Fruit fly (Drosophila melanogaster) whole organism, embryonic: Measurements from ENCODE around the gene CG34001.
A peak's percentile ranks its signal among the peaks of the same experiment; 100 is the strongest.

Experiments used
- Abd-B ChIP-seq: fragments of 200-800 bp; sonication (Bioruptor generic); optimal IDR thresholded peaks from 2 replicates; lab custom pipeline; 2018; ENCODE audit warnings: missing biosample characterization, mild to moderate bottlenecking, missing genetic modification characterization, moderate library complexity
- CG1024 ChIP-seq: fragments of 200-800 bp; sonication (Bioruptor generic); IDR thresholded peaks from 2 replicates; pipeline ENCODE4 v1.3.6; 2022; ENCODE audit warnings: missing biosample characterization, missing genetic modification characterization
- CG11085 ChIP-seq: fragments of 200-800 bp; sonication (Bioruptor generic); IDR thresholded peaks from 2 replicates; pipeline ENCODE4 v1.3.6; 2022; ENCODE audit warnings: missing biosample characterization, missing genetic modification characterization
- CG14710 ChIP-seq: fragments of 200-800 bp; sonication (Bioruptor generic); optimal IDR thresholded peaks from 3 replicates; lab custom pipeline; 2019; ENCODE audit warnings: missing biosample characterization, mild to moderate bottlenecking, missing genetic modification characterization, moderate library complexity
- CG1529 ChIP-seq: fragments of 200-800 bp; sonication (Bioruptor generic); optimal IDR thresholded peaks from 3 replicates; lab custom pipeline; 2018; ENCODE audit warnings: missing biosample characterization, missing genetic modification characterization
- CG15514 ChIP-seq: fragments of 200-800 bp; sonication (Bioruptor generic); optimal IDR thresholded peaks from 3 replicates; lab custom pipeline; 2017; ENCODE audit warnings: missing biosample characterization, missing genetic modification characterization, mild to moderate bottlenecking, moderate library complexity, missing genetic modification reagents
- CG1647 ChIP-seq: fragments of 200-800 bp; sonication (Bioruptor generic); optimal IDR thresholded peaks from 3 replicates; lab custom pipeline; 2016; ENCODE audit warnings: missing biosample characterization, missing genetic modification characterization
- CG16863 ChIP-seq: fragments of 200-800 bp; sonication (Bioruptor generic); optimal IDR thresholded peaks from 3 replicates; lab custom pipeline; 2016; ENCODE audit warnings: missing biosample characterization, missing genetic modification characterization
- CG18599 ChIP-seq: fragments of 200-800 bp; sonication (Bioruptor generic); optimal IDR thresholded peaks from 3 replicates; lab custom pipeline; 2017; ENCODE audit warnings: missing biosample characterization, missing genetic modification characterization, mild to moderate bottlenecking, moderate library complexity, missing genetic modification reagents
- CG2678 ChIP-seq: fragments of 200-800 bp; sonication (Bioruptor generic); optimal IDR thresholded peaks from 3 replicates; lab custom pipeline; 2019; ENCODE audit warnings: missing biosample characterization, mild to moderate bottlenecking, missing genetic modification characterization, moderate library complexity
- CG31441 ChIP-seq: fragments of 200-800 bp; sonication (Bioruptor generic); IDR thresholded peaks from 2 replicates; pipeline ENCODE4 v1.3.6; 2022; ENCODE audit warnings: missing biosample characterization, missing genetic modification characterization
- CG3838 ChIP-seq: fragments of 200-800 bp; sonication (Bioruptor generic); optimal IDR thresholded peaks from 3 replicates; lab custom pipeline; 2016; ENCODE audit warnings: missing biosample characterization, missing genetic modification characterization
- CG8089 ChIP-seq: fragments of 200-800 bp; sonication (Bioruptor generic); optimal IDR thresholded peaks from 3 replicates; lab custom pipeline; 2016; ENCODE audit warnings: missing biosample characterization, missing genetic modification characterization
- CG9876 ChIP-seq: fragments of 200-800 bp; sonication (Bioruptor generic); optimal IDR thresholded peaks from 2 replicates; lab custom pipeline; 2016; ENCODE audit warnings: missing biosample characterization, missing genetic modification characterization
- CrebB ChIP-seq: fragments of 200-800 bp; sonication (Bioruptor generic); optimal IDR thresholded peaks from 3 replicates; lab custom pipeline; 2018; ENCODE audit warnings: missing biosample characterization, mild to moderate bottlenecking, missing genetic modification characterization
- Dad ChIP-seq: fragments of 200-800 bp; sonication (Bioruptor generic); optimal IDR thresholded peaks from 3 replicates; lab custom pipeline; 2016; ENCODE audit warnings: missing biosample characterization, missing genetic modification characterization
- Doc3 ChIP-seq: fragments of 200-800 bp; sonication (Bioruptor generic); IDR thresholded peaks from 3 replicates; pipeline ENCODE4 v1.3.6; 2022; ENCODE audit warnings: missing biosample characterization, missing genetic modification characterization; ENCODE audit not compliant: partially characterized antibody
- Eip74EF ChIP-seq, 2 experiments: fragments of 200-800 bp in 1 of 2; fragments of >200 bp in 1 of 2; sonication (Bioruptor generic) in 1 of 2; optimal IDR thresholded peaks; 2 replicates each; lab custom pipeline; 2017 to 2019; ENCODE audit warnings: missing biosample characterization in 2 of 2, missing genetic modification characterization in 2 of 2, mild to moderate bottlenecking in 1 of 2, moderate library complexity in 1 of 2
- Hand ChIP-seq: fragments of 200-800 bp; sonication (Bioruptor generic); optimal IDR thresholded peaks from 2 replicates; lab custom pipeline; 2017; ENCODE audit warnings: mild to moderate bottlenecking, missing biosample characterization, missing genetic modification reagents, missing genetic modification characterization
- HmgD ChIP-seq: fragments of 200-800 bp; sonication (Bioruptor generic); optimal IDR thresholded peaks from 3 replicates; lab custom pipeline; 2016; ENCODE audit warnings: missing biosample characterization, missing genetic modification characterization
- Med ChIP-seq: fragments of 200-800 bp; sonication (Bioruptor generic); peaks from one replicate; lab custom pipeline; 2016; ENCODE audit warnings: missing biosample characterization, missing genetic modification characterization, mild to moderate bottlenecking, inconsistent platforms, moderate library complexity
- Opbp ChIP-seq: fragments of 200-800 bp; sonication (Bioruptor generic); IDR thresholded peaks from 3 replicates; pipeline ENCODE4 v1.3.6; 2022; ENCODE audit warnings: missing biosample characterization, missing genetic modification characterization; ENCODE audit not compliant: partially characterized antibody
- Optix ChIP-seq: fragments of 200-800 bp; sonication (Bioruptor generic); IDR thresholded peaks from 3 replicates; pipeline ENCODE4 v1.3.6; 2022; ENCODE audit warnings: missing biosample characterization, missing genetic modification characterization
- Rfx ChIP-seq: fragments of 200-800 bp; sonication (Bioruptor generic); IDR thresholded peaks from 2 replicates; pipeline ENCODE4 v1.3.6; 2022; ENCODE audit warnings: missing biosample characterization, missing genetic modification characterization
- Spps ChIP-seq: fragments of 200-800 bp; sonication (Bioruptor generic); optimal IDR thresholded peaks from 2 replicates; lab custom pipeline; 2018; ENCODE audit warnings: missing biosample characterization, mild to moderate bottlenecking, missing genetic modification characterization
- Sry-β ChIP-seq: fragments of 200-800 bp; sonication (Bioruptor generic); optimal IDR thresholded peaks from 2 replicates; lab custom pipeline; 2018; ENCODE audit warnings: missing biosample characterization, mild to moderate bottlenecking, missing genetic modification characterization, moderate library complexity
- Sry-δ ChIP-seq: fragments of 200-800 bp; sonication (Bioruptor generic); optimal IDR thresholded peaks from 2 replicates; lab custom pipeline; 2016; ENCODE audit warnings: missing biosample characterization, missing genetic modification characterization
- Trl ChIP-seq, 3 experiments: fragments of >200 bp in 2 of 3; fragments of 200-800 bp in 1 of 3; sonication (Bioruptor generic) in 1 of 3; optimal IDR thresholded peaks; 2 replicates in 1 of 3; 3 replicates in 2 of 3; lab custom pipeline; 2016 to 2017; ENCODE audit warnings: missing biosample characterization in 1 of 3, missing genetic modification characterization in 1 of 3
- ap ChIP-seq: fragments of 200-800 bp; sonication (Bioruptor generic); IDR thresholded peaks from 2 replicates; pipeline ENCODE4 v1.3.6; 2022; ENCODE audit warnings: missing biosample characterization, missing genetic modification characterization
- cato ChIP-seq: fragments of 200-800 bp; sonication (Bioruptor generic); optimal IDR thresholded peaks from 2 replicates; lab custom pipeline; 2016; ENCODE audit warnings: missing biosample characterization, missing genetic modification characterization, borderline replicate concordance
- caup ChIP-seq: fragments of 200-800 bp; sonication (Bioruptor generic); optimal IDR thresholded peaks from 3 replicates; lab custom pipeline; 2017; ENCODE audit warnings: missing biosample characterization, mild to moderate bottlenecking, missing genetic modification characterization, moderate library complexity; ENCODE audit not compliant: severe bottlenecking
- chinmo ChIP-seq: fragments of 200-800 bp; sonication (Bioruptor generic); IDR thresholded peaks from 4 replicates; pipeline ENCODE4 v1.3.6; 2022; ENCODE audit warnings: missing biosample characterization, missing genetic modification characterization; ENCODE audit not compliant: partially characterized antibody
- chm ChIP-seq: fragments of 200-800 bp; sonication (Bioruptor generic); IDR thresholded peaks from 2 replicates; pipeline ENCODE4 v1.3.6; 2022; ENCODE audit warnings: missing biosample characterization, missing genetic modification characterization
- dimm ChIP-seq: fragments of 200-800 bp; sonication (Bioruptor generic); IDR thresholded peaks from 2 replicates; pipeline ENCODE4 v1.3.6; 2022; ENCODE audit warnings: missing biosample characterization, missing genetic modification characterization
- esg ChIP-seq: fragments of 200-800 bp; sonication (Bioruptor generic); conservative IDR thresholded peaks from 2 replicates; pipeline ENCODE4 v1.3.6; 2022; ENCODE audit warnings: missing biosample characterization, missing genetic modification characterization
- exex ChIP-seq: fragments of 200-800 bp; sonication (Bioruptor generic); optimal IDR thresholded peaks from 4 replicates; lab custom pipeline; 2018; ENCODE audit warnings: missing biosample characterization, mild to moderate bottlenecking, missing genetic modification characterization, moderate library complexity
- fd102C ChIP-seq: fragments of 200-800 bp; sonication (Bioruptor generic); optimal IDR thresholded peaks from 2 replicates; lab custom pipeline; 2018; ENCODE audit warnings: missing biosample characterization, mild to moderate bottlenecking, missing genetic modification characterization, moderate library complexity
- mam ChIP-seq: fragments of 200-800 bp; sonication (Bioruptor generic); optimal IDR thresholded peaks from 3 replicates; lab custom pipeline; 2016; ENCODE audit warnings: missing biosample characterization, missing genetic modification characterization
- pb ChIP-seq: fragments of 200-800 bp; sonication (Bioruptor generic); optimal IDR thresholded peaks from 3 replicates; lab custom pipeline; 2016; ENCODE audit warnings: missing biosample characterization, missing genetic modification characterization
- peb ChIP-seq: fragments of 200-800 bp; sonication (Bioruptor generic); IDR thresholded peaks from 2 replicates; pipeline ENCODE4 v1.3.6; 2022; ENCODE audit warnings: missing biosample characterization, missing genetic modification characterization
- pfk ChIP-seq: fragments of 200-800 bp; sonication (Bioruptor generic); optimal IDR thresholded peaks from 2 replicates; lab custom pipeline; 2018; ENCODE audit warnings: missing biosample characterization, mild to moderate bottlenecking, missing genetic modification characterization, moderate library complexity
- ranshi ChIP-seq: fragments of 200-800 bp; sonication (Bioruptor generic); IDR thresholded peaks from 2 replicates; pipeline ENCODE4 v1.3.6; 2022; ENCODE audit warnings: missing biosample characterization, missing genetic modification characterization
- sc ChIP-seq, 3 experiments: fragments of >200 bp in 2 of 3; fragments of 200-800 bp in 1 of 3; sonication (Bioruptor generic) in 1 of 3; optimal IDR thresholded peaks; 2 replicates in 2 of 3; 3 replicates in 1 of 3; lab custom pipeline; 2017; ENCODE audit warnings: mild to moderate bottlenecking in 1 of 3, missing biosample characterization in 1 of 3, missing genetic modification characterization in 1 of 3, missing genetic modification reagents in 1 of 3
- slou ChIP-seq: fragments of 200-800 bp; sonication (Bioruptor generic); optimal IDR thresholded peaks from 3 replicates; lab custom pipeline; 2016; ENCODE audit warnings: missing biosample characterization, missing genetic modification characterization
- toy ChIP-seq: fragments of 200-800 bp; sonication (Bioruptor generic); IDR thresholded peaks from 2 replicates; pipeline ENCODE4 v1.3.6; 2022; ENCODE audit warnings: missing biosample characterization, missing genetic modification characterization
- zf30C ChIP-seq: fragments of 200-800 bp; sonication (Bioruptor generic); optimal IDR thresholded peaks from 3 replicates; lab custom pipeline; 2018; ENCODE audit warnings: missing biosample characterization, mild to moderate bottlenecking, missing genetic modification characterization

CG34001 gene

dm6 chr3L:10660744-10661589 is 30.1 kb downstream of the CG34001 start, which contains the start of the genes CG32066 and CG8003 (continued):
- TF ChIP-seq chm (GFP tag; lab: Robert Waterston, UW) (peak; percentile 87), Abd-B (peak; percentile 6), peb (GFP tag; lab: Robert Waterston, UW) (no peak), CG3838 (no peak), ap (GFP tag; lab: Robert Waterston, UW) (no peak), esg (GFP tag; lab: Robert Waterston, UW) (no peak), CG9876 (GFP tag; lab: Kevin White, UChicago) (no peak), CG1529 (GFP tag; lab: Kevin White, UChicago) (peak; percentile 28), Eip74EF (GFP tag; optimal IDR thresholded peaks at IDR 0.05; lab: Kevin White, UChicago) (peak in 1 of 2 experiments; percentile 24), CG15514 (GFP tag; lab: Kevin White, UChicago) (peak; percentile 57), toy (GFP tag; lab: Robert Waterston, UW) (no peak), dimm (0 out of 2 replicates have a peak, but pooled peaks have one; percentile 10), HmgD (GFP tag; lab: Kevin White, UChicago) (no peak), Spps (tag; lab: Kevin White, UChicago) (no peak), Opbp (GFP tag; lab: Robert Waterston, UW) (peak; percentile 97), fd102C (GFP tag; lab: Kevin White, UChicago) (peak; percentile 0), Doc3 (GFP tag; lab: Robert Waterston, UW) (peak; percentile 83; the same call in 2 of the 3 replicates), Rfx (peak; percentile 55), CG11085 (GFP tag; lab: Robert Waterston, UW) (0 out of 2 replicates have a peak, but pooled peaks have one; percentile 41), exex (tag; lab: Kevin White, UChicago) (peak; percentile 15), Sry-δ (GFP tag; lab: Kevin White, UChicago) (peak; percentile 57), chinmo (GFP tag; lab: Robert Waterston, UW) (peak; percentile 61; the same call in 2 of the 4 replicates), zf30C (GFP tag; lab: Kevin White, UChicago) (peak; percentile 12), CG14710 (peak; percentile 52), caup (peak; percentile 5), slou (no peak), Sry-β (no peak), Hand (GFP tag; lab: Kevin White, UChicago) (peak; percentile 2), CG18599 (GFP tag; lab: Kevin White, UChicago) (peak; percentile 30), Optix (GFP tag; lab: Robert Waterston, UW) (peak; percentile 29; the same call in 1 of the 3 replicates), CrebB (tag; lab: Kevin White, UChicago) (no peak), mam (peak; percentile 3), Trl (optimal IDR thresholded peaks at IDR 0.05; lab: Kevin White, UChicago) (no peak), Trl (GFP tag; optimal IDR thresholded peaks at IDR 0.05; lab: Kevin White, UChicago) (no peak), pb (GFP tag; lab: Kevin White, UChicago) (no peak), ranshi (GFP tag; lab: Robert Waterston, UW) (peak; percentile 38; the same call in 1 of the 2 replicates), Dad (GFP tag; lab: Kevin White, UChicago) (no peak), CG1647 (peak; percentile 1), Med (GFP tag; lab: Kevin White, UChicago) (peak; percentile 90), pfk (GFP tag; lab: Kevin White, UChicago) (no peak), CG1024 (GFP tag; lab: Robert Waterston, UW) (no peak; the same call in 1 of the 2 replicates), CG16863 (GFP tag; lab: Kevin White, UChicago) (no peak), cato (GFP tag; lab: Kevin White, UChicago) (no peak), CG31441 (peak; percentile 27; the same call in 1 of the 2 replicates), sc (optimal IDR thresholded peaks at IDR 0.05; lab: Kevin White, UChicago) (no peak), sc (GFP tag; optimal IDR thresholded peaks at IDR 0.05; lab: Kevin White, UChicago) (no peak), CG8089 (GFP tag; lab: Kevin White, UChicago) (no peak), CG2678 (tag; lab: Kevin White, UChicago) (peak; percentile 63)
